Fruit fly (Drosophila melanogaster): ENCODE results near the gene CG1662.

CG1662 gene

dm6 chrX:13403553-13403952 lies 16.2 kb downstream of the CG1662 start:
- TF ChIP-seq noc (tag; optimal IDR thresholded peaks at IDR 0.05), result no peak

- TF ChIP-seq noc (tag; optimal IDR thresholded peaks at IDR 0.05), result peak; percentile 19
Observed at dm6 chrX:13403962-13404830, 16.8 kb downstream of the CG1662 start, which contains the start of gene GstT4. GstT4 (plus strand) TSS chrX:13404749.

dm6 chrX:13406293-13406692 lies 18.9 kb downstream of the CG1662 start:
- no peak for TF ChIP-seq noc (tag; optimal IDR thresholded peaks at IDR 0.05)

- TF ChIP-seq noc (tag; optimal IDR thresholded peaks at IDR 0.05), result no peak
Observed at dm6 chrX:13407673-13408072, 20.3 kb downstream of the CG1662 start.

- TF ChIP-seq noc (tag; optimal IDR thresholded peaks at IDR 0.05), result no peak
Observed at dm6 chrX:13410887-13411286, 23.5 kb downstream of the CG1662 start.

- no peak for TF ChIP-seq noc (tag; optimal IDR thresholded peaks at IDR 0.05)
Observed at dm6 chrX:13411376-13411973, 24.1 kb downstream of the CG1662 start.

- no peak for TF ChIP-seq noc (tag; optimal IDR thresholded peaks at IDR 0.05)
Observed at dm6 chrX:13412941-13413613, 25.7 kb downstream of the CG1662 start, which contains the start of the genes CG1998 and Set2. CG1998 (minus strand) TSS chrX:13413074. Set2 (plus strand) TSS chrX:13413242.

- TF ChIP-seq noc (tag; optimal IDR thresholded peaks at IDR 0.05), result no peak
Observed at dm6 chrX:13421059-13421458, 33.7 kb downstream of the CG1662 start.

dm6 chrX:13434065-13434464 lies 46.7 kb downstream of the CG1662 start:
- no peak for TF ChIP-seq noc (tag; optimal IDR thresholded peaks at IDR 0.05)
